Worm (Caenorhabditis elegans) whole organism, L2 larva: ENCODE measurements around the gene ndnf-1.
A peak's percentile ranks its signal among the peaks of the same experiment; 100 is the strongest.

ENCODE experiments used
- C34F6.9 ChIP-seq: fragments of 150-350 bp; optimal IDR thresholded peaks from 2 replicates; lab custom pipeline; 2014; ENCODE audit warnings: missing biosample characterization, missing genetic modification characterization
- F13H6.1 ChIP-seq: sonication (generic microtip); optimal IDR thresholded peaks from 2 replicates; lab custom pipeline; 2016; ENCODE audit warnings: missing genetic modification characterization, missing compliant biosample characterization
- ZK546.5 ChIP-seq: sonication (generic microtip); optimal IDR thresholded peaks from 2 replicates; lab custom pipeline; 2017; ENCODE audit warnings: missing biosample characterization, missing genetic modification characterization
- alr-1 ChIP-seq: fragments of 150-350 bp; optimal IDR thresholded peaks from 2 replicates; lab custom pipeline; 2014; ENCODE audit warnings: missing biosample characterization, missing genetic modification characterization
- aly-2 ChIP-seq: fragments of 150-350 bp; optimal IDR thresholded peaks from 2 replicates; lab custom pipeline; 2014; ENCODE audit warnings: missing biosample characterization, missing genetic modification characterization
- blmp-1 ChIP-seq: sonication (generic microtip); optimal IDR thresholded peaks from 2 replicates; lab custom pipeline; 2017; ENCODE audit warnings: missing genetic modification characterization, mild to moderate bottlenecking, missing compliant biosample characterization, antibody characterized with exemption, moderate library complexity; ENCODE audit not compliant: insufficient read depth
- ceh-16 ChIP-seq: fragments of 150-350 bp; optimal IDR thresholded peaks from 2 replicates; lab custom pipeline; 2014; ENCODE audit warnings: missing biosample characterization, missing genetic modification characterization
- ceh-82 ChIP-seq: fragments of 150-350 bp; optimal IDR thresholded peaks from 2 replicates; lab custom pipeline; 2014; ENCODE audit warnings: missing biosample characterization, missing genetic modification characterization
- dmd-4 ChIP-seq: sonication (generic microtip); optimal IDR thresholded peaks from 2 replicates; lab custom pipeline; 2017; ENCODE audit warnings: missing biosample characterization, missing genetic modification characterization
- egl-27 ChIP-seq: sonication (generic microtip); optimal IDR thresholded peaks from 3 replicates; lab custom pipeline; 2017; ENCODE audit warnings: missing biosample characterization, missing genetic modification reagents, missing genetic modification characterization
- gmeb-1 ChIP-seq: fragments of 150-350 bp; optimal IDR thresholded peaks from 2 replicates; lab custom pipeline; 2014; ENCODE audit warnings: missing biosample characterization, missing genetic modification characterization
- lin-11 ChIP-seq: fragments of 150-350 bp; sonication (generic microtip); optimal IDR thresholded peaks from 2 replicates; lab custom pipeline; 2014; ENCODE audit warnings: missing biosample characterization, missing genetic modification characterization, inconsistent platforms, mixed read lengths
- lin-13 ChIP-seq: fragments of 150-350 bp; optimal IDR thresholded peaks from 2 replicates; lab custom pipeline; 2014; ENCODE audit warnings: missing biosample characterization, missing genetic modification reagents, missing genetic modification characterization
- lin-39 ChIP-seq: fragments of 150-350 bp; optimal IDR thresholded peaks from 2 replicates; lab custom pipeline; 2014; ENCODE audit warnings: missing biosample characterization, missing genetic modification reagents, missing genetic modification characterization
- lsy-2 ChIP-seq, 2 experiments: fragments of 150-350 bp in 1 of 2; sonication (generic microtip) in 1 of 2; optimal IDR thresholded peaks; 2 replicates each; lab custom pipeline; 2014 to 2017; ENCODE audit warnings: missing biosample characterization in 2 of 2, missing genetic modification characterization in 2 of 2
- mab-5 ChIP-seq: fragments of 150-350 bp; optimal IDR thresholded peaks from 2 replicates; lab custom pipeline; 2014; ENCODE audit warnings: missing biosample characterization, missing genetic modification characterization
- mbf-1 ChIP-seq: sonication (generic microtip); optimal IDR thresholded peaks from 2 replicates; lab custom pipeline; 2017; ENCODE audit warnings: missing biosample characterization, missing genetic modification characterization
- nhr-10 ChIP-seq: sonication (generic microtip); optimal IDR thresholded peaks from 2 replicates; lab custom pipeline; 2017; ENCODE audit warnings: missing biosample characterization, missing genetic modification characterization
- nhr-12 ChIP-seq: fragments of 150-350 bp; optimal IDR thresholded peaks from 2 replicates; lab custom pipeline; 2014; ENCODE audit warnings: missing biosample characterization, missing genetic modification characterization
- nhr-129 ChIP-seq: fragments of 150-350 bp; optimal IDR thresholded peaks from 2 replicates; lab custom pipeline; 2014; ENCODE audit warnings: missing biosample characterization, missing genetic modification characterization
- nhr-237 ChIP-seq: fragments of 150-350 bp; optimal IDR thresholded peaks from 2 replicates; lab custom pipeline; 2014; ENCODE audit warnings: missing biosample characterization, missing genetic modification characterization
- nhr-6 ChIP-seq: fragments of 150-350 bp; optimal IDR thresholded peaks from 2 replicates; lab custom pipeline; 2014; ENCODE audit warnings: missing biosample characterization, missing genetic modification characterization
- nhr-77 ChIP-seq: fragments of 150-350 bp; optimal IDR thresholded peaks from 2 replicates; lab custom pipeline; 2014; ENCODE audit warnings: missing biosample characterization, missing genetic modification characterization
- skn-1 ChIP-seq: sonication (generic microtip); optimal IDR thresholded peaks from 2 replicates; lab custom pipeline; 2017; ENCODE audit warnings: missing biosample characterization, missing genetic modification characterization
- sma-9 ChIP-seq, 2 experiments: fragments of 150-350 bp in 1 of 2; sonication (generic microtip) in 1 of 2; optimal IDR thresholded peaks; 2 replicates each; lab custom pipeline; 2014 to 2016; ENCODE audit warnings: missing genetic modification characterization in 2 of 2, mild to moderate bottlenecking in 1 of 2, missing biosample characterization in 1 of 2, missing compliant biosample characterization in 1 of 2, missing genetic modification reagents in 1 of 2, moderate library complexity in 1 of 2
- snpc-4 ChIP-seq: fragments of 150-350 bp; optimal IDR thresholded peaks from 2 replicates; lab custom pipeline; 2014; ENCODE audit warnings: missing biosample characterization, missing genetic modification characterization
- unc-55 ChIP-seq: fragments of 150-350 bp; sonication (generic microtip); optimal IDR thresholded peaks from 3 replicates; lab custom pipeline; 2014; ENCODE audit warnings: missing biosample characterization, missing genetic modification reagents, missing genetic modification characterization
- unc-62 ChIP-seq: fragments of 150-350 bp; optimal IDR thresholded peaks from 2 replicates; lab custom pipeline; 2014; ENCODE audit warnings: missing biosample characterization, missing genetic modification reagents, missing genetic modification characterization
- ztf-11 ChIP-seq: sonication (generic microtip); optimal IDR thresholded peaks from 2 replicates; lab custom pipeline; 2017; ENCODE audit warnings: missing biosample characterization, missing genetic modification characterization
- ztf-4 ChIP-seq: fragments of 150-350 bp; optimal IDR thresholded peaks from 2 replicates; lab custom pipeline; 2014; ENCODE audit warnings: missing biosample characterization, missing genetic modification characterization

ndnf-1 gene

DNA sequence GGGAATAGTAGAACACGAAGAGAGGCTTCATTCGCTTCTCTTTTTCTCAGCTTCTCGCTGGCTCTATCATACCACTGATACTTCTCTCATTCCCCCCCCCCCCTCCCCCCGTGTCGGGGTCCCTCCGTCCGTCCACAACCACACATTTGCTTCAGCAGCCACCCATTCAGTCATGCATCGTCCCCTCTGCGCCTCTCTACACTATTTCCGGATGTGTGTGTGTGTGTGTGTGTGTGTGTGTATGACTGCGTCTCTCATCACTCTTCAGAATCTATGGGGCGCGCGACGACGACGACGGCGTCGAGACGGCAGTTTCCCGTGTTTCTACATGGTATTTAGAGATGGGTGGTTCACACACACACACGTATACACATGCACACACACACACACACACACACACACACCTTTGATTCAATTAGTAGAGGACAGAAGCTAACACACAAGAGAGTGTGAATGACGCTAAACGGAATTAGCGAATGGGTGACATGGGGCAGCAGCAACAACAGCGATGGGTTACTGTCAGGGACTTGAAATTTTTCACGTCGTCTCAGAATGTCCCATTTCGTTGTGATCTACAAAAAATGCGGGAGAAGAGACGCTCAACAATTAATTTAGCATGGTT is 35.4 kb downstream of the ndnf-1 start (continued):
- TF ChIP-seq C34F6.9 (tag; lab: Kevin White, UChicago), result peak; percentile 59

DNA sequence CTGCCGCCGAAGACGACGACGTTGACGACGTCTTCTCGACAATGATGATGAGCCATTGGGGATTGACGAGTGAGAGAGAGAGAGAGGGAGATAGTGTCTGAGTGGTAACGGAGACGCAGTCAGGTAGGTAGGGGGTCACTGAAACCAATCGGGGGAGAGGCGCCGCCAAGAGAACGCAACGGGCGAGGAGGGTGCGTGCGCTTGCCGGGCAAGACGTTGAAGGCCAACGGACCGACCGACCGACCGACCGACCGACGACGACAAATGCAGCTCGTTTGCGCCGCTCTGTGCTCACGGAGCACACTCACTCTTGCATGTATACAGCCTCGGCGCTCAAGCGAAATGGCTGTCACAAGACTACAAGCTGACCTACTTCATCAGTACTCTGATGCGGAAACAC is 38.2 kb downstream of the ndnf-1 start:
- TF ChIP-seq lsy-2 (tag; optimal IDR thresholded peaks at IDR 0.05; lab: Kevin White, UChicago) (peak in 1 of 2 experiments; percentile 28), ZK546.5 (tag; lab: Kevin White, UChicago) (no peak), F13H6.1 (tag; lab: Kevin White, UChicago) (peak; percentile 18), mbf-1 (tag; lab: Kevin White, UChicago) (no peak), nhr-237 (tag; lab: Kevin White, UChicago) (no peak), nhr-129 (tag; lab: Kevin White, UChicago) (peak; percentile 49), unc-55 (GFP tag; lab: Kevin White, UChicago) (peak; percentile 40)

DNA sequence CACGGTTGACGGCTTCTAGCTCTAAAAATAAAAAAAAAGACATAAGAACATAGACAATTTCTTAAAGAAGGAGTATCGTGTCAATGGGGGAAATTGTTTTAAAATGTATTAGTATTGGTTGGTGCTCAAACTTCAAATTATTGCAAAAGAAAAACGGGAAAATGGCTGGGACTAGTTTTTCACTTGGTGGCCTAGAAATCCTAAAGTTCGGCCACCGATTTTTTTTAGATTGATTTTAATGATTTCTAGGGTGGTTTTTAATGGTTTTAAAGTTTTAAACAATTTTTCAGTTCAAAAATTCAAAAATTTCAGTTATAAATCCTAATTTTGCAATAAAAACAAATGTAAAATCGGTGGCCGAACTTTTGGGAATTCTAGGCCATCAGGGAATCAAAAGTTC is 42.0 kb downstream of the ndnf-1 start:
- TF ChIP-seq ZK546.5 (tag; lab: Kevin White, UChicago) (no peak), ztf-4 (no peak), gmeb-1 (no peak), egl-27 (tag; lab: Kevin White, UChicago) (no peak), lin-39 (tag; lab: Kevin White, UChicago) (no peak), ztf-11 (tag; lab: Kevin White, UChicago) (no peak), snpc-4 (tag; lab: Kevin White, UChicago) (no peak), mab-5 (tag; lab: Kevin White, UChicago) (no peak), blmp-1 (tag; lab: Kevin White, UChicago) (no peak), nhr-10 (tag; lab: Kevin White, UChicago) (no peak), ceh-82 (tag; lab: Kevin White, UChicago) (no peak), nhr-6 (tag; lab: Kevin White, UChicago) (no peak), lin-11 (tag; lab: Kevin White, UChicago) (no peak), ceh-16 (tag; lab: Kevin White, UChicago) (no peak), unc-62 (no peak)

DNA sequence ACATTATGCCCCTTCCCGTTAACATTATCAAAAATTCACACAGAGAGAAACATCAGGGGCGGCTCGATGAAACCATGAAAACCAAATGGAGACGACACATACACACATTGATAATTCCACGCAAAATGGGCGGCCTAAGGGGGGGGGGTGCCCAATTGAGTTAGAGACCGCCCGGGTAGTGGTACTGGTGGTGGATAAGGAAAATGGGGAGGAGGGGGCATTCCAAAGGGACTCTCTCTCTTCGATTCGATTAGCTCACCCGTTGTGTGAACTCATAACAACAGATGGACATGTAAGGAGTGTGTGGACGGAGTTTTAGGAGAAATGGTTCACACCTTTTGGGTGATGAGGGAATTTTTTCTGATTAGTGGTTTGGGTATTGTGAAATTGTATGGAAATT is 46.3 kb downstream of the ndnf-1 start:
- no peak for TF ChIP-seq mab-5 (tag; lab: Kevin White, UChicago)
- no peak for TF ChIP-seq ceh-82 (tag; lab: Kevin White, UChicago)
- TF ChIP-seq skn-1 (tag; lab: Kevin White, UChicago), result no peak
- TF ChIP-seq gmeb-1, result no peak
- TF ChIP-seq aly-2 (tag; lab: Kevin White, UChicago), result no peak
- no peak for TF ChIP-seq alr-1 (tag; lab: Kevin White, UChicago)
- no peak for TF ChIP-seq egl-27 (tag; lab: Kevin White, UChicago)
- no peak for TF ChIP-seq sma-9 (GFP tag; optimal IDR thresholded peaks at IDR 0.05; lab: Kevin White, UChicago)
- no peak for TF ChIP-seq sma-9 (tag; optimal IDR thresholded peaks at IDR 0.05; lab: Kevin White, UChicago)

DNA sequence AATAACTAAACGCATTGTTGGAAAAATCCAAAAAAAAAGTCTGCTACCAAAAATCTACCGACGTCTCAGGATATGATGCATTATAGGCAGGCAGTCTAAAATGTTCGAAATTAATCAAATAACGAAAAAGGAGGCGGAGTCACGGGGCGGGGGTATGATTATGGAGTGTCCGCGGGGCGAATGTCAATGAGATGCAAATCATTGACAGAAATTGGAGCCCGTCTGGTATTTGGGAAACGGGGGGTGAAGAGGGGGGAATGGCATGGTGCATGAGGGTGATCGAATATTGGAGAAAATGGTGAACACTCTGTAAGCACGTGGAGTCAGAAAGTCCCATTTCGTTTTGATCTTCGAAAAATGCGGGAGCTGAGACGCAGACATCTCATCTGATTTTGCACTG is 50.4 kb downstream of the ndnf-1 start, which contains the start of gene lad-2:
Gene lad-2 (minus strand): TSS at position 101 of the 400 bp plus-strand sequence.
- TF ChIP-seq nhr-12 (tag; lab: Kevin White, UChicago), result no peak
- TF ChIP-seq ZK546.5 (tag; lab: Kevin White, UChicago), result no peak
- TF ChIP-seq dmd-4 (tag; lab: Kevin White, UChicago), result no peak
- TF ChIP-seq nhr-237 (tag; lab: Kevin White, UChicago), result no peak
- TF ChIP-seq lin-13 (GFP tag; lab: Kevin White, UChicago), result no peak
- TF ChIP-seq nhr-77 (tag; lab: Kevin White, UChicago), result no peak
- TF ChIP-seq gmeb-1, result no peak
- TF ChIP-seq lin-11 (tag; lab: Kevin White, UChicago), result no peak
- no peak for TF ChIP-seq aly-2 (tag; lab: Kevin White, UChicago)
- TF ChIP-seq ceh-16 (tag; lab: Kevin White, UChicago), result no peak
- TF ChIP-seq F13H6.1 (tag; lab: Kevin White, UChicago), result no peak
- TF ChIP-seq, all 48 proteins: peak for 0
